Fruit fly (Drosophila melanogaster) S2 (cell line): ENCODE results near the gene Pfdn6.

Source experiments
- CG8478 ChIP-seq: fragments of >200 bp; optimal IDR thresholded peaks from 2 replicates; lab custom pipeline; 2018
- CTCF ChIP-seq, 2 experiments: fragments of >200 bp; optimal IDR thresholded peaks; 2 replicates each; lab custom pipeline; 2018

Gene Pfdn6

DNA sequence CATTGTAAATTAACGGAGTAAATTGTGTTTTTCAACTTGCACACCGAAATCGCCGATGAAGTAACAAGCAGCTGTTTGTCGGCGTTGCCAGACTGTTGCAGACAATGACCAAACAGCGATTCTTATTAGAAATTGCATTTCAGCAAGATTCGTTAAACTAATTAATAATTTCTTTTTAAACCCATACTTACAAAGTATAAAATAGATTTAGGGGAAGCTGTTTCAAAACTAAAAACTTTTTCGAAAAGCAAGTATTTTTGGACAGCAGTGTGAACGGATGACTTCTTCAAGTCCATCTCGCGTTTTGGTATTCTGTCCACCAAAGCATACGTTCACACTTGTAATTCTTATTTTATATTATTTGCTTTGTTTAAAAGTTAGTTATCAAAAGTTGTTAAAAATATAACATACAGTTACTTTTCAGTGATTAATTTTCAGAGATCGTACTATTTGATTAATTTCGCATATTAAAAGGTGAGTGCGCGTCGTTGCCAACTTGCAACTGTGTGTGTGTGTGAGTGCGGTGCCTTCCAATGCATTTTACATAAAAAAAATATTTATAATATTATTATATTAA, 5.1 kb downstream of the Pfdn6 start, which contains the start of the genes CG8004 and RhoGDI:
TSS of gene CG8004 (minus strand) at position 74 of the 577 bp plus-strand sequence.
TSS of gene RhoGDI (plus strand) at position 309 of the 577 bp plus-strand sequence.
- TF ChIP-seq CG8478 (lab: Kevin White, UChicago), result no peak
- no peak for TF ChIP-seq CTCF (optimal IDR thresholded peaks at IDR 0.05; lab: Kevin White, UChicago)

DNA sequence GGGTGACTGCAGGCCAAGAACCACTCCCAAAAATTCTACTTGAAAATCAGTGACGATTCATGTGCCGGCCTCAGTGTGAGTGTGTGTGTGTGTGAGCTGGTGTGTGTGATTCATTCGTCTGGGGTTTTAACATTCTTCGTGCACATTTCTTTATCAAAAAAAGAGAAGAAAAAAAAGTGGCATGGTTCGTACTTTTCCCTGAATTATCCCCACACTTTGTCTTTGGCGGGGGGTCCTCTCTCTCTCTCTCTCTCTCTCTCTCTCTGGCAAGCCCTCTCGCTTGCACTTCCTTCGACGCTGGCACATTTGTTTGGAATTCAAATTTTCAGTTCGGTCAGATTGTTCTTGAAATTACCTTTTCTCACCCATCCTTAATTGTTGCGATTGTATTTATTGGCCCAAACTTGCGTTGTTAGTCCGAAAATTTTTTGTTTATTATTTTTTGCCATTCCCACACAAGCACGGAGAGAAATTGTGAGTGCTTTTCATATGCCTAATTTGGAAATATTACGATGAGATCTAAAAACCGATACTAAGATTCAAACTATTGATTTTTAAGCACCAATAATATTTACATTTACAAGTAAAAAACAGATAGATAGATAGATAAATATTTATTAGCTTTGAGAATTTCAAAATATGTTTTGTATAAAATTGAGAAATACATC, 5.7 kb downstream of the Pfdn6 start:
- no peak for TF ChIP-seq CTCF (optimal IDR thresholded peaks at IDR 0.05; lab: Kevin White, UChicago)
- no peak for TF ChIP-seq CG8478 (lab: Kevin White, UChicago)

DNA sequence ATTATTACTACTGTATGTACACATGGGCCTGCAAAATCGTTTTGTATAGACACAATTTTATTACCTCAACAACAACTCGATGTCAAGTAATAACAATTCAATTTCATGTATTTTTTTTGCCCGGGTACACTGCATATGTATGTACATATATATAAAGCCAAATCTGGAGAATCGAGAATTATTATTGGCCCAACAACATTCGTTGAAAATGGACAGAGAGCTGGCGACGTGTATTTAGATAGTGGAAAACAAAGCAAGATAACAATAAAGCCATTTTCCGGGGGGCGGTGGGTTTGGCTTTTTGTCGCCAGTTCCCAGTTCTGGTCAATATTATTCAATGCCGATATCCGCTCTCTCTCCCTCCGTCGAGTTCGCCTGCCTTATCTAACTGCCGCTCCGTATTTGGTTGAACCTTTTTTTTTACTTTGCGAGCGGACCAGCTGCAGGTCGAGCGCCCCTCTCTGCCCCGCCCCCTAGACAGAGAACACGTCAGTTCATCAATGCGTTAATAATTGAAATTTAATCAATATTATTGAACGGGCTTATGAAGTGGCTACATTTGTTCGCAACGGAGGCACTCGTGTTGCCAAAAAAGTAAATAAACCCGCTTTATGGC, 6.4 kb downstream of the Pfdn6 start:
- TF ChIP-seq CTCF (optimal IDR thresholded peaks at IDR 0.05; lab: Kevin White, UChicago), result no peak
- no peak for TF ChIP-seq CG8478 (lab: Kevin White, UChicago)

DNA sequence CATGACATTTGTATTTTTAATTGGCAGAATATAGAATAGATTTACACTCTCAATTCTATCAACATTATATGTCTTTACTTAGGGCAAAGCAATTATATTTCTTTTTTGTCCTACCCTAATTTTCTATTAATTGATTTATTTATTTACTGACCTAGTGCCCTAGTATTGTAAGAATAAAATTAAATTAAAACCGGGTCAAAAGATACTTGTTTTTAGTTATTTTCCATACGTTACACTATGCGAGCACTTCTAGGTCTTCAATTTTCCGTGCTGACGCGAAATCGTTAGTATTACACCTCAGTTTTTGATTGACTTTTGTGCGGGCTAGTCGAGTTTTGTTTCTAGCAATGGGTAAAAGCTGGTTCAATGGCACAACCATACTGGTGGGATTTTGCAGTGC, 7.9 kb downstream of the Pfdn6 start, which contains the start of gene CG46462:
TSS of gene CG46462 (plus strand) at position 301 of the 400 bp plus-strand sequence.
- TF ChIP-seq CG8478 (lab: Kevin White, UChicago) (no peak), CTCF (optimal IDR thresholded peaks at IDR 0.05; lab: Kevin White, UChicago) (no peak)

DNA sequence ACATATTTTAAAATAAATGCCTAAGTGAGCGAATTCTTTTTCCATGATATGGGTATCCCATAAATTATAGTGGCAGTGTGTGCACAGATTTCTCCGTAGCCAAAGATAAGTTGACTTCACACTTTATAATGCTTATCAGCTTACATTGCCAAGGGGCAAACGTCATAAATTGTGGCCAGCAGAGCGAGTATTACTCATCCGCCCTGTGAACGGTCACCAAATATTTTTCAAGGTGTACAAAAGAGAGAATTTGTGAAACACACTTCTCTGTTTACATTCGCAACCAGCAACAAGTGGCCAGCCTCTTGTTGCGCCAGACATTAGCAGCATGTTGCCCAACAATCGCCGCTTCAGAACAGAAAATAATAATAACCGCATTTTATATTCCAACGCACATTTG, 9.4 kb downstream of the Pfdn6 start:
- TF ChIP-seq CTCF (optimal IDR thresholded peaks at IDR 0.05; lab: Kevin White, UChicago), result no peak
- no peak for TF ChIP-seq CG8478 (lab: Kevin White, UChicago)

DNA sequence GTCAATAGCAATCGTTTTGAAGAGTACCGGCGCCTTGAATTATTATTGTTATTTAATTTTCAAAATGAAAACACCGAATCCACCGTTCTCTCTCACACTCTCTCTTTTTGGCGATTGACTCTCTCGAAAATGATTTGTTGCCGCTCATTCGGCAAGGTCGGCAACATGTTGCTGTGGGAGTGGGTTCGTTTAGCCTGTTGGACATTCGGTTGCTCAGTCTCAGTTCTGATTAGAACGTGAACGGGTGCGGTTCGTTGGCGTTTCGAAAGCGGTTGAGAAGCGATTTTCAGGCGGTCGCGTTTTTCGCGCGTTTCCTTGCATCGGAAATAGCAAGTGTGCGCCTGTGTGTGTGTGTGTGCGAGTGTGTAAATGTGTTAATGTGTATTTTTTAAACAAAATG, 15.6 kb downstream of the Pfdn6 start, which contains the start of gene Ac76E:
TSS of gene Ac76E (plus strand) at position 264 of the 400 bp plus-strand sequence.
- no peak for TF ChIP-seq CTCF (optimal IDR thresholded peaks at IDR 0.05; lab: Kevin White, UChicago)
- no peak for TF ChIP-seq CG8478 (lab: Kevin White, UChicago)

DNA sequence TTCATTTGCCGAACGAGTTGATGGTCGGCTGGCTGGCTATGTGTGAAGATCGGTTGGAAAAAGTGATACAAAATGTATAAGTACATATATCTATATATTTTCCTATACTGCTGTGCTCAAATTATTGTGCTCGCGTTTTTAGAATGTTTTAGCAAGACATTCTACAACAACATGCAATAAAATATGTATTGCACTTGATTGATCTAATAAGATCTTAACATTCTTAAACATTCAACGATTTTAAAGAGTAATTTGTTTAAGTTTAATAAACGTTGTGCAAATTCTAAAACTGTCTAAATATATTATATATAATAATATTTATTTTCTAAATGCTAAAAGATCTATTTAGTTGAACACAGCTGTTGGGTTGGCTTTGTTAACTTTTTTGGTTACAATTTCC, 16.9 kb downstream of the Pfdn6 start:
- TF ChIP-seq CG8478 (lab: Kevin White, UChicago) (no peak), CTCF (optimal IDR thresholded peaks at IDR 0.05; lab: Kevin White, UChicago) (no peak)

DNA sequence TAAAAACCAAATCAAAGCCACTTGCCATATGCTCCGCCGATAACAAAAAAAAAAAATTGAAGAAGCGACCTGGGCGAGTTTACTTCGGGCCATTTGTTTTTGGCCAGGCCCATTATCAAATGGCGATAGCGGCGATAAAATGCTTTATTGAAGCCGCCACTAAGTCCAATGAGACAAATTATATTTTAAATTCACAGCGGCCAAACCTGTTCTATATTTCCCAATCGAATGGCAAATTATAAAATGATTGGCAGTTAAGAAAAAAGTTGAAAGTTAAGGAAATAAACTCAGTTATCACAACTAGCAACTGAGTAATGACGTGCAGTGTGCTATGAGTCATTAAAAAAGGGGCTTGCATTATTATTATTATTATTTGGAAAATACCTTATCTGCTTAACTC, 17.7 kb downstream of the Pfdn6 start:
- TF ChIP-seq CG8478 (lab: Kevin White, UChicago) (no peak), CTCF (optimal IDR thresholded peaks at IDR 0.05; lab: Kevin White, UChicago) (no peak)

DNA sequence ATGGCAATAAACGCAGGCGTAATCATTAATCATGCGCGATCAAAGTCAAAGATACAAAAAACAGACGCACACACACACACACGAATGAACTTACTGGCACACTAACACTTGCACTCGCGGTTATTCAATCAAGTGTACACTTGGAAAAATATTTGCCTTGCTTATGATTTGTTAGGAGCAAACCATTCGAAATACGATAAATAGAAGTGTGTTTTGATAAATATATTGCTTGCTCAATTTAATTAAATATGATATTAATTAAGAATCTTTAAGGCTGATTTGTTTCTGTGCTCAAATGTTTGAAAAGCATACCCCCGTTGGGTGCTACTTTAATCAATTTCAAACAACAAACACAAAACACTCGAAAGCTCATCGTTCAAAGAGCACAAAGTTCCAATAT, 22.0 kb downstream of the Pfdn6 start:
- TF ChIP-seq CG8478 (lab: Kevin White, UChicago) (no peak), CTCF (optimal IDR thresholded peaks at IDR 0.05; lab: Kevin White, UChicago) (no peak)

DNA sequence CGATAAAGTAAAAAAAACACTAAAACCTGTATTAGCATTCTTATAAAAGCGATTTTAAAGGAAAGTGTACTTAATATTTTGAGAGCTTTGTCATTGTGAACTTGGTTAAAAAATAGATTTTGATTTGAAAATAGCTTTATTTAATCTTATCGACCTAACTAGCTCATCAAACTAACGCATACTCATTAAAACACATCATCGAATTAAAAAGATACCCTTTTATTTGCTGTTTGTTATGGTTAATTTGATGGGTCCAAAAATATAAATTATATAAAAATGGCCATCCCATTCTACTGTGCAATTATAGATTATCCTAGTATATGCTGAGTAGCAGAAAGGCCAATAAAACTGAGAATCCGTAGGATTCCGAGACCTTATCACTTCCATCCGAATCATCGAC, 27.6 kb downstream of the Pfdn6 start, which contains the start of gene CG32219:
TSS of gene CG32219 (minus strand) at position 101 of the 400 bp plus-strand sequence.
- TF ChIP-seq CG8478 (lab: Kevin White, UChicago) (no peak), CTCF (optimal IDR thresholded peaks at IDR 0.05; lab: Kevin White, UChicago) (no peak)

DNA sequence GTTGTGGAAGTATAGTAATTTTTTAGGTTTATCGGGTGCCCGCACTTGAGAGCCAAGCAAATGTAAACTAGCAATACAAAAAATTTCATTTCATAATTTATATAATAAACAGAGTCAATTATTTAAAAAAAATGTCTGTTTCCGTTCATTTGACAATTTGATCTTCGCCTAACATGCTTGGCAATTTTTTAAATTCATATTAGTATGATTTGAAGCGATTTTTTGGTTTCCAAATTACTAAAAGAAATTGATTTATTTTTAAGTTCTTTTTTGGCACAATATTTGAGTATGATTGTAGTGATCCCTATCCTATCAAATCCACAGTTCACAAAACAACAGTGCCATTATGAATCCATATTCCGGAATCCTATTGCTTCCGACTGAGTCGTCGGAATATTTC, 28.4 kb downstream of the Pfdn6 start, which contains the start of gene CG34258:
TSS of gene CG34258 (minus strand) at position 101 of the 400 bp plus-strand sequence.
- TF ChIP-seq CTCF (optimal IDR thresholded peaks at IDR 0.05; lab: Kevin White, UChicago) (no peak), CG8478 (lab: Kevin White, UChicago) (no peak)

DNA sequence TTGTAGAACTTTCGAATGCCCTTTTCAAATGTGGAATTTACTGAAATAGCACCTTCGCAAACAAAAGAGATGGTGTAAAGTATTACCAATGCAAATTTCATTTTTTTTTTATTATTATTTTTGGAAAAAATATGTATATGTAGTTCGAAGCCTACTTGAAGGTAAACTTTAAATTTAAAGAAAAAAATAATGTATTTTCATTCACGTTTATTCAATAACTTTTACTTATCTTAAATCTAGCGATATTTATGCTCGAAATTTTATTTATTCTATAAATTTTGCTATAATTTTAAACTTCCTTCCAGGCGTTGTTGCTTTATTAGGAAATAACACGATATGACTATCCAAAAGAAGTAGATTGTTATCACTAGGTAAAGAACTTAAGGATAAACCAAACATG, 29.2 kb downstream of the Pfdn6 start, which contains the start of gene CG33710:
TSS of gene CG33710 (minus strand) at position 101 of the 400 bp plus-strand sequence.
- TF ChIP-seq CG8478 (lab: Kevin White, UChicago) (no peak), CTCF (optimal IDR thresholded peaks at IDR 0.05; lab: Kevin White, UChicago) (no peak)

DNA sequence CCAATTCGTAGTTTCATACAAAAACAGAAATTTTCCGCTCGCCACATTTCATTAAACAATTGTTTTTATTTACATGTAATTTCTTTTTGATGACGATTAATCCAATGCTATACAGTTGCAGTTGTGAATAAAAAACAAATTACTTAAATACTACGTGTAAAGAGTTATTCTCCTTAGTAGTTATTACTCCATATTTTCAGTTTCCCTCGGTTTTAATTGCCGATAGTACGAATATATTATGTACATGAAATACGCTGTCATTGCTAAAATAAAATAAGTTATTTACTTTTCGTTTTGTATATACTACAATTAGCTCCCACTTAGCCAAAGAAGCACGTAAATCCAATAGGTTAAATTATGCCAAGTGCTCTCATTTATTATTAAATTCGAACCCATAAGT, 30.1 kb downstream of the Pfdn6 start, which contains the start of gene CG42655:
TSS of gene CG42655 (minus strand) at position 101 of the 400 bp plus-strand sequence.
- no peak for TF ChIP-seq CTCF (optimal IDR thresholded peaks at IDR 0.05; lab: Kevin White, UChicago)

DNA sequence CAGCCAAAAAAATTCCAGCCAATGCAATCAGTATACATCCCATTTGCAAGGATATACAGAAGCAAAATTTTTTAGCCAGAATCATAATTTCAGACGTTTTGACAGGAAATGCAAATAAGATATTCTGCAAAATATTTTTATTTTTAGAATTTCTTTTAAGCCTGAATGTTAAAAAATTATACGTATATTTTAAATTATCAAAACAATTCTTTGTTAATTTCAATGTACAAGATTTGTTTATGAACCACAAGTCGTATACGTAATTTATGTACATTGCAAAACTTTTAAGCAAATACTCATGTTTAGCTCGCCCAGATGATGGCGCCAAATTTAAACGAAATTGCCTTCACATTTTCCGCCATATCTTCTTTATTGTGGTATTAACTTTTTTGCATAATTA, 31.0 kb downstream of the Pfdn6 start, which contains the start of gene CG42654:
TSS of gene CG42654 (minus strand) at position 101 of the 400 bp plus-strand sequence.
- TF ChIP-seq CTCF (optimal IDR thresholded peaks at IDR 0.05; lab: Kevin White, UChicago) (no peak), CG8478 (lab: Kevin White, UChicago) (no peak)

DNA sequence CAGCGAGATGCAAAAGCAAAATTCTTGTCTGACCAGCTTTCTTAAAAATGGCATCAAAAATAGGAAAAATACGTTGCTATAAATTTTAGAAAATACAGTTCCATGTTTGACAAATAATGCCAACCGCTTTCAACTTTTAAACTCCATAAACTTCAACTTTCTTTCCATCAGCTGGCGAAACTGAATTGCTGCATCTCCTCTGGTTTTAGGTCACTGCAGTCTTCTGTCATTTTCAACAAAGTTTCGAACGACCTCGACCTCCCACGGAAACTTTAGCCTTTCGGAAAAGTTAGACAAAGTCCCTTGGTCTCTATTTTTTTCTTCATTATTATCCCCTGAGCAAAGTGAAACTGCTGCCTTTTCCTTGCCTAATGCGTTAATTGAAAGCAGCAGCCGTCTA, 32.2 kb downstream of the Pfdn6 start, which contains the start of gene CG42263:
TSS of gene CG42263 (minus strand) at position 101 of the 400 bp plus-strand sequence.
- TF ChIP-seq CTCF (optimal IDR thresholded peaks at IDR 0.05; lab: Kevin White, UChicago) (no peak), CG8478 (lab: Kevin White, UChicago) (no peak)
